Worm (Caenorhabditis elegans) whole organism, L3 larva: Measurements from ENCODE around the gene sri-69.

Source experiments
- elt-2 ChIP-seq: sonication (generic microtip); optimal IDR thresholded peaks from 2 replicates; lab custom pipeline; 2016; ENCODE audit warnings: missing genetic modification reagents, mild to moderate bottlenecking, missing genetic modification characterization, missing compliant biosample characterization
- lin-39 ChIP-seq: fragments of 150-350 bp; optimal IDR thresholded peaks from 2 replicates; lab custom pipeline; 2018; ENCODE audit warnings: missing biosample characterization, missing genetic modification reagents, missing genetic modification characterization
- mdl-1 ChIP-seq: fragments of 150-350 bp; optimal IDR thresholded peaks from 2 replicates; lab custom pipeline; 2014; ENCODE audit warnings: missing biosample characterization, missing genetic modification characterization
- nfya-1 ChIP-seq: sonication (generic microtip); optimal IDR thresholded peaks from 2 replicates; lab custom pipeline; 2017; ENCODE audit warnings: missing genetic modification characterization, mild to moderate bottlenecking, missing compliant biosample characterization, antibody characterized with exemption, moderate library complexity; ENCODE audit not compliant: insufficient read depth
- nhr-12 ChIP-seq: fragments of 150-350 bp; optimal IDR thresholded peaks from 2 replicates; lab custom pipeline; 2014; ENCODE audit warnings: missing biosample characterization, missing genetic modification characterization
- nhr-23 ChIP-seq: fragments of 150-350 bp; optimal IDR thresholded peaks from 2 replicates; lab custom pipeline; 2014; ENCODE audit warnings: missing biosample characterization, missing genetic modification reagents, missing genetic modification characterization
- nhr-237 ChIP-seq: fragments of 150-350 bp; optimal IDR thresholded peaks from 2 replicates; lab custom pipeline; 2014; ENCODE audit warnings: missing biosample characterization, missing genetic modification characterization
- nhr-28 ChIP-seq: fragments of 150-350 bp; optimal IDR thresholded peaks from 2 replicates; lab custom pipeline; 2014; ENCODE audit warnings: missing biosample characterization, missing genetic modification characterization
- nhr-77 ChIP-seq: fragments of 150-350 bp; optimal IDR thresholded peaks from 2 replicates; lab custom pipeline; 2014; ENCODE audit warnings: missing biosample characterization, missing genetic modification characterization
- pha-4 ChIP-seq: fragments of 150-350 bp; optimal IDR thresholded peaks from 2 replicates; lab custom pipeline; 2014; ENCODE audit warnings: missing biosample characterization, missing genetic modification reagents, missing genetic modification characterization
- skn-1 ChIP-seq: fragments of 150-350 bp; optimal IDR thresholded peaks from 2 replicates; lab custom pipeline; 2014; ENCODE audit warnings: missing biosample characterization, missing genetic modification characterization
- snpc-4 ChIP-seq: fragments of 150-350 bp; optimal IDR thresholded peaks from 2 replicates; lab custom pipeline; 2014; ENCODE audit warnings: missing biosample characterization, missing genetic modification characterization
- ztf-11 ChIP-seq: fragments of 150-350 bp; optimal IDR thresholded peaks from 2 replicates; lab custom pipeline; 2014; ENCODE audit warnings: missing biosample characterization, missing genetic modification characterization

- no peak for TF ChIP-seq skn-1 (tag; lab: Kevin White, UChicago)
- no peak for TF ChIP-seq nhr-77 (tag; lab: Kevin White, UChicago)
- no peak for TF ChIP-seq nhr-12 (tag; lab: Kevin White, UChicago)
- TF ChIP-seq nhr-28 (tag; lab: Kevin White, UChicago) = no peak
- no peak for TF ChIP-seq elt-2
- no peak for TF ChIP-seq nfya-1 (tag; lab: Kevin White, UChicago)
- no peak for TF ChIP-seq snpc-4 (tag; lab: Kevin White, UChicago)
- TF ChIP-seq nhr-237 (tag; lab: Kevin White, UChicago) = no peak
- TF ChIP-seq ztf-11 = no peak
- TF ChIP-seq lin-39 (tag; lab: Kevin White, UChicago) = no peak
- no peak for TF ChIP-seq pha-4 (tag; lab: Kevin White, UChicago)
- TF ChIP-seq mdl-1 = no peak
- TF ChIP-seq nhr-23 (tag; lab: Kevin White, UChicago) = no peak
Measured at ce11 chrV:16973338-16973737, 34.9 kb downstream of the sri-69 start.
